Worm (Caenorhabditis elegans): Measurements from ENCODE around the gene daf-5.

ce11 chrII:14016865-14017264 is 35.2 kb downstream of the daf-5 start, which contains the start of gene cyp-37A1:
- no peak for TF ChIP-seq mdl-1 (tag; optimal IDR thresholded peaks at IDR 0.05)
- no peak for TF ChIP-seq dpl-1 (GFP tag; optimal IDR thresholded peaks at IDR 0.05)
- no peak for TF ChIP-seq nhr-12 (tag; optimal IDR thresholded peaks at IDR 0.05)
- no peak for TF ChIP-seq Y116A8C.19 (tag; optimal IDR thresholded peaks at IDR 0.05; ENCODE audit: borderline replicate concordance)
- TF ChIP-seq lsy-2 (tag; optimal IDR thresholded peaks at IDR 0.05) = no peak
